Worm (Caenorhabditis elegans) whole organism, L4 larva: ENCODE data around the gene rabx-5.

Experiments used
- daf-16 ChIP-seq, 3 experiments: sonication (generic microtip); optimal IDR thresholded peaks; 2 replicates each; lab custom pipeline; 2016 to 2017; ENCODE audit warnings: missing genetic modification characterization in 3 of 3, missing genetic modification reagents in 3 of 3, mild to moderate bottlenecking in 2 of 3, missing compliant biosample characterization in 2 of 3, missing biosample characterization in 1 of 3, moderate library complexity in 1 of 3
- lir-3 ChIP-seq: sonication (generic microtip); optimal IDR thresholded peaks from 2 replicates; lab custom pipeline; 2016; ENCODE audit warnings: mild to moderate bottlenecking, missing genetic modification characterization, missing compliant biosample characterization
- mep-1 ChIP-seq: fragments of 150-350 bp; sonication (generic microtip); optimal IDR thresholded peaks from 3 replicates; lab custom pipeline; 2014; ENCODE audit warnings: missing biosample characterization, missing genetic modification characterization
- skn-1 ChIP-seq: fragments of 150-350 bp; optimal IDR thresholded peaks from 2 replicates; lab custom pipeline; 2014; ENCODE audit warnings: missing biosample characterization, missing genetic modification characterization

DNA sequence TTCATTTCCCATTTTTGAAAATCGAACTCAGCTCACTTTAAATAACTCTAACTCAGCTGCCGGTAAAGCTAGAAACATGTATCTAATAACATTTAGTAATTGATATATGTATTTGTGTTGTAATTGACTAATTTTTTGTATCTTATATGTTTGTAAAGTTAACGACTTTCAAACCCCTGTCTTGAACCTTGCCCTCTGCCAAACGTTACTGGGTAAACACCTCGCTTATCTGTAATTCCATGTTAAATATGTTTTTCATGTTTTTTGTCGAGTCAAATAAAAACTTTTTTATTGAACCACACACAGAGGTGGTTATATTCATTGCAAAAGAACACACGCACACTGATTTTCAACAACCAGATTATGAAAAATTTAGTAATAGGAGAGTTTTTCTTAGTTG, 24.6 kb downstream of the rabx-5 start:
- TF ChIP-seq skn-1 (tag; lab: Kevin White, UChicago), result no peak
- TF ChIP-seq mep-1 (tag; lab: Kevin White, UChicago), result no peak
- TF ChIP-seq daf-16 (GFP tag; optimal IDR thresholded peaks at IDR 0.05; lab: Kevin White, UChicago), result no peak
- TF ChIP-seq daf-16 (tag; optimal IDR thresholded peaks at IDR 0.05; lab: Kevin White, UChicago), result peak; percentile 92
- TF ChIP-seq lir-3 (tag; lab: Kevin White, UChicago), result no peak
